Fruit fly (Drosophila melanogaster) whole organism, embryonic: ENCODE data around the gene CG1774.
A peak's percentile ranks its signal among the peaks of the same experiment; 100 is the strongest.

Source experiments
- Antp ChIP-seq: fragments of 200-800 bp; sonication (Bioruptor generic); optimal IDR thresholded peaks from 3 replicates; lab custom pipeline; 2016; ENCODE audit warnings: missing biosample characterization, missing genetic modification characterization
- Atf6 ChIP-seq: fragments of 200-800 bp; sonication (Bioruptor generic); IDR thresholded peaks from 2 replicates; pipeline ENCODE4 v1.3.6; 2022; ENCODE audit warnings: missing biosample characterization, missing genetic modification characterization
- CG10366 ChIP-seq: fragments of 200-800 bp; sonication (Bioruptor generic); IDR thresholded peaks from 2 replicates; pipeline ENCODE4 v1.3.6; 2022; ENCODE audit warnings: missing biosample characterization, missing genetic modification characterization
- CG11560 ChIP-seq: fragments of 200-800 bp; sonication (Bioruptor generic); IDR thresholded peaks from 3 replicates; pipeline ENCODE4 v1.3.6; 2022; ENCODE audit warnings: missing biosample characterization, missing genetic modification characterization
- CG12769 ChIP-seq: fragments of 200-800 bp; sonication (Bioruptor generic); optimal IDR thresholded peaks from 2 replicates; lab custom pipeline; 2019; ENCODE audit warnings: missing biosample characterization, mild to moderate bottlenecking, missing genetic modification characterization, moderate library complexity
- CG13624 ChIP-seq: fragments of 200-800 bp; sonication (Bioruptor generic); optimal IDR thresholded peaks from 2 replicates; lab custom pipeline; 2016; ENCODE audit warnings: missing biosample characterization, missing genetic modification characterization
- CG14014 ChIP-seq: fragments of 200-800 bp; sonication (Bioruptor generic); IDR thresholded peaks from 2 replicates; pipeline ENCODE4 v1.3.6; 2022; ENCODE audit warnings: missing biosample characterization, missing genetic modification characterization
- CG15269 ChIP-seq: fragments of 200-800 bp; sonication (Bioruptor generic); optimal IDR thresholded peaks from 2 replicates; lab custom pipeline; 2018; ENCODE audit warnings: missing biosample characterization, mild to moderate bottlenecking, missing genetic modification characterization, moderate library complexity
- CG17328 ChIP-seq: fragments of 200-800 bp; sonication (Bioruptor generic); IDR thresholded peaks from 2 replicates; pipeline ENCODE4 v1.3.6; 2022; ENCODE audit warnings: missing biosample characterization, missing genetic modification characterization
- CG18599 ChIP-seq: fragments of 200-800 bp; sonication (Bioruptor generic); optimal IDR thresholded peaks from 3 replicates; lab custom pipeline; 2017; ENCODE audit warnings: missing biosample characterization, missing genetic modification characterization, mild to moderate bottlenecking, moderate library complexity, missing genetic modification reagents
- CG30403 ChIP-seq: fragments of 200-800 bp; sonication (Bioruptor generic); optimal IDR thresholded peaks from 3 replicates; lab custom pipeline; 2016; ENCODE audit warnings: missing biosample characterization, missing genetic modification characterization
- CG3847 ChIP-seq: fragments of 200-800 bp; sonication (Bioruptor generic); IDR thresholded peaks from 2 replicates; pipeline ENCODE4 v1.3.6; 2022; ENCODE audit warnings: missing biosample characterization, missing genetic modification characterization
- CG5245 ChIP-seq: fragments of 200-800 bp; sonication (Bioruptor generic); optimal IDR thresholded peaks from 3 replicates; lab custom pipeline; 2016; ENCODE audit warnings: missing biosample characterization, missing genetic modification characterization
- CG6791 ChIP-seq: fragments of 200-800 bp; sonication (Bioruptor generic); IDR thresholded peaks from 3 replicates; pipeline ENCODE4 v1.3.6; 2022; ENCODE audit warnings: missing biosample characterization, missing genetic modification characterization; ENCODE audit not compliant: partially characterized antibody
- CG7839 ChIP-seq: fragments of 200-800 bp; sonication (Bioruptor generic); optimal IDR thresholded peaks from 3 replicates; lab custom pipeline; 2018; ENCODE audit warnings: missing biosample characterization, mild to moderate bottlenecking, missing genetic modification characterization, moderate library complexity
- CG9609 ChIP-seq: fragments of 200-800 bp; sonication (Bioruptor generic); optimal IDR thresholded peaks from 3 replicates; lab custom pipeline; 2016; ENCODE audit warnings: missing biosample characterization, missing genetic modification characterization
- CG9932 ChIP-seq: fragments of 200-800 bp; sonication (Bioruptor generic); IDR thresholded peaks from 2 replicates; pipeline ENCODE4 v1.3.6; 2022; ENCODE audit warnings: missing biosample characterization, missing genetic modification characterization
- Dip3 ChIP-seq: fragments of 200-800 bp; sonication (Bioruptor generic); optimal IDR thresholded peaks from 3 replicates; lab custom pipeline; 2016; ENCODE audit warnings: missing biosample characterization, missing genetic modification characterization
- Ets65A ChIP-seq: fragments of 200-800 bp; sonication (Bioruptor generic); peaks from one replicate; lab custom pipeline; 2016; ENCODE audit warnings: missing biosample characterization, missing genetic modification characterization
- Ets97D ChIP-seq: fragments of 200-800 bp; sonication (Bioruptor generic); optimal IDR thresholded peaks from 3 replicates; lab custom pipeline; 2016; ENCODE audit warnings: missing biosample characterization, missing genetic modification characterization
- Fer2 ChIP-seq: fragments of 200-800 bp; sonication (Bioruptor generic); optimal IDR thresholded peaks from 2 replicates; lab custom pipeline; 2018; ENCODE audit warnings: missing biosample characterization, mild to moderate bottlenecking, missing genetic modification characterization, moderate library complexity
- Gug ChIP-seq: fragments of 200-800 bp; sonication (Bioruptor generic); IDR thresholded peaks from 4 replicates; pipeline ENCODE4 v1.3.6; 2022; ENCODE audit warnings: missing biosample characterization, missing genetic modification characterization
- Hand ChIP-seq: fragments of 200-800 bp; sonication (Bioruptor generic); optimal IDR thresholded peaks from 2 replicates; lab custom pipeline; 2017; ENCODE audit warnings: mild to moderate bottlenecking, missing biosample characterization, missing genetic modification reagents, missing genetic modification characterization
- Hsf ChIP-seq: fragments of 200-800 bp; sonication (Bioruptor generic); optimal IDR thresholded peaks from 3 replicates; lab custom pipeline; 2016; ENCODE audit warnings: missing biosample characterization, missing genetic modification characterization
- Oaz ChIP-seq: fragments of 200-800 bp; sonication (Bioruptor generic); IDR thresholded peaks from 2 replicates; pipeline ENCODE4 v1.3.6; 2022; ENCODE audit warnings: missing biosample characterization, missing genetic modification characterization
- Rfx ChIP-seq: fragments of 200-800 bp; sonication (Bioruptor generic); IDR thresholded peaks from 2 replicates; pipeline ENCODE4 v1.3.6; 2022; ENCODE audit warnings: missing biosample characterization, missing genetic modification characterization
- Sin3A ChIP-seq: fragments of >200 bp; optimal IDR thresholded peaks from 2 replicates; lab custom pipeline; 2018
- Xbp1 ChIP-seq: fragments of 200-800 bp; sonication (Bioruptor generic); optimal IDR thresholded peaks from 3 replicates; lab custom pipeline; 2016; ENCODE audit warnings: missing biosample characterization, mild to moderate bottlenecking, missing genetic modification characterization
- Xrp1 ChIP-seq: fragments of 200-800 bp; sonication (Bioruptor generic); IDR thresholded peaks from 2 replicates; pipeline ENCODE4 v1.3.6; 2022; ENCODE audit warnings: missing biosample characterization, missing genetic modification characterization
- chif ChIP-seq, 2 experiments: fragments of 200-800 bp; sonication (Bioruptor generic); optimal IDR thresholded peaks; 3 replicates each; lab custom pipeline; 2016; ENCODE audit warnings: missing biosample characterization in 2 of 2, missing genetic modification characterization in 2 of 2
- ci ChIP-seq: fragments of 200-800 bp; sonication (Bioruptor generic); IDR thresholded peaks from 3 replicates; pipeline ENCODE4 v1.3.6; 2022; ENCODE audit warnings: missing biosample characterization, missing genetic modification characterization
- cwo ChIP-seq: fragments of 200-800 bp; sonication (Bioruptor generic); optimal IDR thresholded peaks from 3 replicates; lab custom pipeline; 2017; ENCODE audit warnings: missing biosample characterization, missing genetic modification characterization, mild to moderate bottlenecking, moderate library complexity, missing genetic modification reagents
- dpn ChIP-seq, 2 experiments: fragments of 200-800 bp; sonication (Bioruptor generic); optimal IDR thresholded peaks; 3 replicates each; lab custom pipeline; 2016; ENCODE audit warnings: missing biosample characterization in 2 of 2, missing genetic modification characterization in 2 of 2
- emc ChIP-seq: fragments of 200-800 bp; sonication (Bioruptor generic); optimal IDR thresholded peaks from 2 replicates; lab custom pipeline; 2016; ENCODE audit warnings: missing biosample characterization, missing genetic modification characterization
- gem ChIP-seq: fragments of 200-800 bp; sonication (Bioruptor generic); optimal IDR thresholded peaks from 2 replicates; lab custom pipeline; 2019; ENCODE audit warnings: missing biosample characterization, mild to moderate bottlenecking, missing genetic modification characterization, moderate library complexity
- her ChIP-seq: fragments of 200-800 bp; sonication (Bioruptor generic); optimal IDR thresholded peaks from 2 replicates; lab custom pipeline; 2016; ENCODE audit warnings: missing biosample characterization, missing genetic modification characterization
- lab ChIP-seq: fragments of 200-800 bp; sonication (Bioruptor generic); optimal IDR thresholded peaks from 3 replicates; lab custom pipeline; 2017; ENCODE audit warnings: missing biosample characterization, missing genetic modification characterization, mild to moderate bottlenecking, moderate library complexity, missing genetic modification reagents
- lilli ChIP-seq: fragments of 200-800 bp; sonication (Bioruptor generic); optimal IDR thresholded peaks from 3 replicates; lab custom pipeline; 2016; ENCODE audit warnings: missing biosample characterization, missing genetic modification characterization
- lmd ChIP-seq: fragments of 200-800 bp; sonication (Bioruptor generic); IDR thresholded peaks from 2 replicates; pipeline ENCODE4 v1.3.6; 2022; ENCODE audit warnings: missing biosample characterization, missing genetic modification characterization
- mld ChIP-seq: fragments of 200-800 bp; sonication (Bioruptor generic); IDR thresholded peaks from 3 replicates; pipeline ENCODE4 v1.3.6; 2022; ENCODE audit warnings: missing biosample characterization, missing genetic modification characterization; ENCODE audit not compliant: partially characterized antibody
- nerfin-1 ChIP-seq: fragments of 200-800 bp; sonication (Bioruptor generic); optimal IDR thresholded peaks from 3 replicates; lab custom pipeline; 2019; ENCODE audit warnings: missing biosample characterization, mild to moderate bottlenecking, missing genetic modification characterization, moderate library complexity
- nerfin-2 ChIP-seq: fragments of 200-800 bp; sonication (Bioruptor generic); IDR thresholded peaks from 2 replicates; pipeline ENCODE4 v1.3.6; 2022; ENCODE audit warnings: missing biosample characterization, missing genetic modification characterization; ENCODE audit not compliant: partially characterized antibody
- pan ChIP-seq, 4 experiments: fragments of >200 bp in 3 of 4; fragments of 200-800 bp in 1 of 4; sonication (Bioruptor generic) in 1 of 4; optimal IDR thresholded peaks in 3 of 4; IDR thresholded peaks in 1 of 4; 2 replicates each; pipeline versions ENCODE4 v1.3.6 to Lab custom; 2017 to 2022; ENCODE audit warnings: missing biosample characterization in 2 of 4, missing genetic modification characterization in 2 of 4, mixed read lengths in 1 of 4
- prd ChIP-seq, 3 experiments: fragments of >200 bp in 2 of 3; fragments of 200-800 bp in 1 of 3; sonication (Bioruptor generic) in 1 of 3; optimal IDR thresholded peaks in 2 of 3; IDR thresholded peaks in 1 of 3; 2 replicates in 2 of 3; 3 replicates in 1 of 3; pipeline versions ENCODE4 v1.3.6 to Lab custom; 2017 to 2022; ENCODE audit warnings: missing biosample characterization in 1 of 3, missing genetic modification characterization in 1 of 3
- sens ChIP-seq: fragments of 200-800 bp; sonication (Bioruptor generic); peaks from one replicate; lab custom pipeline; 2016; ENCODE audit warnings: missing biosample characterization, missing genetic modification characterization
- so ChIP-seq: fragments of 200-800 bp; sonication (Bioruptor generic); IDR thresholded peaks from 3 replicates; pipeline ENCODE4 v1.3.6; 2022; ENCODE audit warnings: missing biosample characterization, missing genetic modification characterization
- tio ChIP-seq: fragments of 200-800 bp; sonication (Bioruptor generic); optimal IDR thresholded peaks from 2 replicates; lab custom pipeline; 2017; ENCODE audit warnings: missing biosample characterization, missing genetic modification characterization, inconsistent platforms

The CG1774 gene

dm6 chr3R:31627186-31627585 lies 34.6 kb downstream of the CG1774 start (continued):
- TF ChIP-seq nerfin-1 (tag; lab: Kevin White, UChicago) (no peak), Rfx (GFP tag; lab: Robert Waterston, UW) (peak; percentile 53), Xrp1 (peak; percentile 36; the same call in 1 of the 2 replicates), CG18599 (GFP tag; lab: Kevin White, UChicago) (peak; percentile 19)

DNA sequence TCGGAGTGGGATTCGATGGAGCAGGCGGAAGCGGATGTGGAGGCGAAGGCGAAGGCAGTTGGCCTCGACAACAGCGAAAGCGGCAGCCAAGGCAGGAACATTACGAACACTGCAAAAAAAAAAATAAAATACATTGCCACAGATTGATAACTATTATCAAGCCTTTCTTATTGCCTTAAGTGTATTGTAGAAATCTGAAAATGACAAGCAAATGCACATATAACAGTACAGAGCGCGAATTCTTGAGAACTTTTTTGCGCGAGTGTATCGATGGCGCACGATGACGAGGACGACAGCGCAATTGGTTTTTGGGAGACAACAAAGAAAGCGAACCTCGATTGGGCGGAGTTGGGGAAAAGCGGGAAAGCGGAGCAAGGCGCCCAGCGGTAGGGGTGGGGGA lies 37.8 kb downstream of the CG1774 start:
- TF ChIP-seq her (peak; percentile 6), CG13624 (peak; percentile 46), Dip3 (GFP tag; lab: Kevin White, UChicago) (peak; percentile 11), Gug (GFP tag; lab: Robert Waterston, UW) (peak; percentile 29; the same call in 1 of the 4 replicates), Oaz (GFP tag; lab: Robert Waterston, UW) (peak; percentile 33; the same call in 1 of the 2 replicates), Atf6 (GFP tag; lab: Robert Waterston, UW) (0 out of 2 replicates have a peak, but pooled peaks have one; percentile 30), prd (optimal IDR thresholded peaks at IDR 0.05; lab: Kevin White, UChicago) (no peak), prd (GFP tag; IDR thresholded peaks at IDR 0.05; lab: Robert Waterston, UW) (0 out of 3 replicates have a peak, but pooled peaks have one; percentile 30), Hsf (peak; percentile 3), Sin3A (no peak), tio (GFP tag; lab: Kevin White, UChicago) (peak; percentile 5), Hand (peak; percentile 39), sens (GFP tag; lab: Kevin White, UChicago) (peak; percentile 53), CG9609 (GFP tag; lab: Kevin White, UChicago) (no peak), CG30403 (GFP tag; lab: Kevin White, UChicago) (no peak), nerfin-2 (GFP tag; lab: Robert Waterston, UW) (no peak), CG6791 (no peak), Antp (GFP tag; lab: Kevin White, UChicago) (peak; percentile 9), Ets97D (no peak), CG17328 (GFP tag; lab: Robert Waterston, UW) (0 out of 2 replicates have a peak, but pooled peaks have one; percentile 20), lab (GFP tag; lab: Kevin White, UChicago) (peak; percentile 65), chif (GFP tag; optimal IDR thresholded peaks at IDR 0.05; lab: Kevin White, UChicago) (no peak), gem (tag; lab: Kevin White, UChicago) (peak; percentile 17), dpn (GFP tag; optimal IDR thresholded peaks at IDR 0.05; lab: Kevin White, UChicago) (peak; percentile 8 to 19), lmd (GFP tag; lab: Robert Waterston, UW) (peak; percentile 50), lilli (peak; percentile 34), CG14014 (GFP tag; lab: Robert Waterston, UW) (peak; percentile 45; the same call in 1 of the 2 replicates), Ets65A (peak; percentile 42), cwo (GFP tag; lab: Kevin White, UChicago) (peak; percentile 35), CG3847 (GFP tag; lab: Robert Waterston, UW) (peak; percentile 42; the same call in 1 of the 2 replicates), CG15269 (tag; lab: Kevin White, UChicago) (peak; percentile 29), CG18599 (GFP tag; lab: Kevin White, UChicago) (peak; percentile 70), pan (optimal IDR thresholded peaks at IDR 0.05; lab: Kevin White, UChicago) (no peak), pan (GFP tag; optimal IDR thresholded peaks at IDR 0.05 in 1 of 2, IDR thresholded peaks at IDR 0.05 in 1 of 2) (peak in 1 of 2 experiments; percentile 31), CG11560 (tag; lab: Robert Waterston, UW) (0 out of 3 replicates have a peak, but pooled peaks have one; percentile 24), CG12769 (tag; lab: Kevin White, UChicago) (peak; percentile 5), CG10366 (GFP tag; lab: Robert Waterston, UW) (peak; percentile 30; the same call in 1 of the 2 replicates), so (0 out of 3 replicates have a peak, but pooled peaks have one; percentile 24), Fer2 (tag; lab: Kevin White, UChicago) (no peak), CG5245 (GFP tag; lab: Kevin White, UChicago) (no peak), ci (GFP tag; lab: Robert Waterston, UW) (peak; percentile 33; the same call in 1 of the 3 replicates), Xbp1 (GFP tag; lab: Kevin White, UChicago) (peak; percentile 27), CG9932 (GFP tag; lab: Robert Waterston, UW) (peak; percentile 53; the same call in 1 of the 2 replicates), CG7839 (peak; percentile 28), mld (no peak), emc (no peak)
